Fruit fly (Drosophila melanogaster): ENCODE data around the gene Nt5a.

Gene Nt5a

dm6 chr3L:1295693-1296092 is 11.5 kb downstream of the Nt5a start, which contains the start of gene Rabex-5 (continued):
- peak; percentile 46 for TF ChIP-seq CG17186 (GFP tag; optimal IDR thresholded peaks at IDR 0.05)
- peak; percentile 17 for TF ChIP-seq CG9876 (GFP tag; optimal IDR thresholded peaks at IDR 0.05)
- peak; percentile 37 for TF ChIP-seq chn (GFP tag; optimal IDR thresholded peaks at IDR 0.05)
- no peak for TF ChIP-seq CG12744 (GFP tag; optimal IDR thresholded peaks at IDR 0.05)
- TF ChIP-seq CG6272 (GFP tag; IDR thresholded peaks at IDR 0.05): no peak
- TF ChIP-seq CG3065 (GFP tag; optimal IDR thresholded peaks at IDR 0.05): peak; percentile 11
- no peak for TF ChIP-seq CG18011 (GFP tag; optimal IDR thresholded peaks at IDR 0.05)
- TF ChIP-seq vvl (GFP tag; IDR thresholded peaks at IDR 0.05): peak; percentile 65; the same call in 1 of the 2 replicates
- no peak for TF ChIP-seq Gsc (GFP tag; IDR thresholded peaks at IDR 0.05)
- TF ChIP-seq CoRest (tag; optimal IDR thresholded peaks at IDR 0.05): peak; percentile 94
- no peak for TF ChIP-seq lab (GFP tag; optimal IDR thresholded peaks at IDR 0.05)
- no peak for TF ChIP-seq ERR (GFP tag; optimal IDR thresholded peaks at IDR 0.05)
- peak; percentile 18 for TF ChIP-seq CrebB (tag; optimal IDR thresholded peaks at IDR 0.05)
- TF ChIP-seq CG42726 (GFP tag; IDR thresholded peaks at IDR 0.05; ENCODE audit: partially characterized antibody): peak; percentile 87
- TF ChIP-seq amos (GFP tag; IDR thresholded peaks at IDR 0.05; ENCODE audit: partially characterized antibody): peak; percentile 92
- no peak for TF ChIP-seq CG4404 (GFP tag; IDR thresholded peaks at IDR 0.05)
- TF ChIP-seq CG17328 (GFP tag; IDR thresholded peaks at IDR 0.05): no peak
- TF ChIP-seq lilli (GFP tag; optimal IDR thresholded peaks at IDR 0.05): peak; percentile 60
- no peak for TF ChIP-seq ham (GFP tag; IDR thresholded peaks at IDR 0.05)
- peak; percentile 9 for TF ChIP-seq CG10979 (tag; optimal IDR thresholded peaks at IDR 0.05)
- no peak for TF ChIP-seq Aef1 (GFP tag; IDR thresholded peaks at IDR 0.05)
- TF ChIP-seq rib (GFP tag; IDR thresholded peaks at IDR 0.05): no peak
- peak; percentile 65 for TF ChIP-seq her (GFP tag; optimal IDR thresholded peaks at IDR 0.05)
- peak; percentile 66; the same call in 2 of the 3 replicates for TF ChIP-seq mld (GFP tag; IDR thresholded peaks at IDR 0.05; ENCODE audit: partially characterized antibody)
- TF ChIP-seq zen (tag; optimal IDR thresholded peaks at IDR 0.05): no peak
- TF ChIP-seq Taf1 (GFP tag; IDR thresholded peaks at IDR 0.05): no peak
- peak; percentile 21; the same call in 1 of the 2 replicates for TF ChIP-seq Ptx1 (GFP tag; IDR thresholded peaks at IDR 0.05)
- peak; percentile 46 for TF ChIP-seq Myb (GFP tag; optimal IDR thresholded peaks at IDR 0.05)
- peak; percentile 14 for TF ChIP-seq ems (GFP tag; optimal IDR thresholded peaks at IDR 0.05)
- peak; percentile 85 for TF ChIP-seq unc-4 (GFP tag; IDR thresholded peaks at IDR 0.05; ENCODE audit: partially characterized antibody)
- 0 out of 4 replicates have a peak, but pooled peaks have one; percentile 15 for TF ChIP-seq chinmo (GFP tag; IDR thresholded peaks at IDR 0.05; ENCODE audit: partially characterized antibody)
- TF ChIP-seq jumu (GFP tag; optimal IDR thresholded peaks at IDR 0.05): no peak
- no peak for TF ChIP-seq kay (GFP tag; optimal IDR thresholded peaks at IDR 0.05)
- no peak for TF ChIP-seq lov (optimal IDR thresholded peaks at IDR 0.05)
- no peak for TF ChIP-seq lov (GFP tag; IDR thresholded peaks at IDR 0.05)
- no peak for TF ChIP-seq dmrt99B (tag; optimal IDR thresholded peaks at IDR 0.05)
- no peak for TF ChIP-seq dimm (GFP tag; IDR thresholded peaks at IDR 0.05)
- no peak for TF ChIP-seq CG17568 (GFP tag; optimal IDR thresholded peaks at IDR 0.05)
- TF ChIP-seq Mes4 (GFP tag; optimal IDR thresholded peaks at IDR 0.05): no peak
- no peak for TF ChIP-seq aop (GFP tag; IDR thresholded peaks at IDR 0.05)
- no peak for TF ChIP-seq CG11723 (GFP tag; optimal IDR thresholded peaks at IDR 0.05)
- no peak for TF ChIP-seq CG2889 (GFP tag; IDR thresholded peaks at IDR 0.05)
- TF ChIP-seq Dp (GFP tag; optimal IDR thresholded peaks at IDR 0.05): peak; percentile 67
- no peak for TF ChIP-seq CG1602 (GFP tag; optimal IDR thresholded peaks at IDR 0.05)
- TF ChIP-seq HLHmδ (GFP tag; optimal IDR thresholded peaks at IDR 0.05): no peak
- no peak for TF ChIP-seq cwo (GFP tag; optimal IDR thresholded peaks at IDR 0.05)
- TF ChIP-seq CG15479 (GFP tag; optimal IDR thresholded peaks at IDR 0.05): no peak
- peak; percentile 55; the same call in 1 of the 3 replicates for TF ChIP-seq zfh1 (GFP tag; IDR thresholded peaks at IDR 0.05)
- no peak for TF ChIP-seq CG18476 (GFP tag; optimal IDR thresholded peaks at IDR 0.05)
- peak; percentile 71; the same call in 1 of the 2 replicates for TF ChIP-seq slbo (GFP tag; IDR thresholded peaks at IDR 0.05)
- TF ChIP-seq CG10147 (GFP tag; optimal IDR thresholded peaks at IDR 0.05): peak; percentile 6
